Fruit fly (Drosophila melanogaster): ENCODE measurements around the gene GckIII.

GckIII gene

dm6 chr3R:17056905-17057251 is 28.4 kb upstream of the GckIII start (continued):
- TF ChIP-seq CG18262 (tag; optimal IDR thresholded peaks at IDR 0.05): peak; percentile 66
- no peak for TF ChIP-seq Tbp (GFP tag; optimal IDR thresholded peaks at IDR 0.05)
- TF ChIP-seq Xrp1 (GFP tag; IDR thresholded peaks at IDR 0.05): peak; percentile 38; the same call in 1 of the 2 replicates
- TF ChIP-seq Spps (tag; optimal IDR thresholded peaks at IDR 0.05): no peak
- peak; percentile 61 for TF ChIP-seq gem (tag; optimal IDR thresholded peaks at IDR 0.05)
- peak; percentile 41; the same call in 1 of the 2 replicates for TF ChIP-seq onecut (GFP tag; IDR thresholded peaks at IDR 0.05)
- TF ChIP-seq Ada2b (GFP tag; IDR thresholded peaks at IDR 0.05): peak; percentile 4; the same call in 1 of the 2 replicates
- TF ChIP-seq CG13123 (GFP tag; optimal IDR thresholded peaks at IDR 0.05): no peak
- no peak for TF ChIP-seq CG11247 (GFP tag; IDR thresholded peaks at IDR 0.05)
- TF ChIP-seq CG6254 (GFP tag; optimal IDR thresholded peaks at IDR 0.05): peak; percentile 45
- TF ChIP-seq Sin3A (optimal IDR thresholded peaks at IDR 0.05): no peak
- 0 out of 3 replicates have a peak, but pooled peaks have one; percentile 11 for TF ChIP-seq row (GFP tag; IDR thresholded peaks at IDR 0.05)
- TF ChIP-seq chif (GFP tag; optimal IDR thresholded peaks at IDR 0.05): no peak
- no peak for TF ChIP-seq ERR (GFP tag; optimal IDR thresholded peaks at IDR 0.05)
- no peak for TF ChIP-seq Bteb2 (GFP tag; optimal IDR thresholded peaks at IDR 0.05)
- TF ChIP-seq Myb (GFP tag; optimal IDR thresholded peaks at IDR 0.05): no peak
- TF ChIP-seq Sox100B (GFP tag; optimal IDR thresholded peaks at IDR 0.05): peak; percentile 34
- peak; percentile 4 for TF ChIP-seq Fer3 (tag; optimal IDR thresholded peaks at IDR 0.05)
- TF ChIP-seq CG9932 (GFP tag; IDR thresholded peaks at IDR 0.05): no peak
- peak; percentile 21 for TF ChIP-seq slp2 (GFP tag; optimal IDR thresholded peaks at IDR 0.05)
- TF ChIP-seq ase (GFP tag; IDR thresholded peaks at IDR 0.05): peak; percentile 34; the same call in 1 of the 3 replicates
- TF ChIP-seq D (optimal IDR thresholded peaks at IDR 0.05): no peak
- TF ChIP-seq D (GFP tag; optimal IDR thresholded peaks at IDR 0.05): peak; percentile 44
- no peak for TF ChIP-seq CG11398 (GFP tag; optimal IDR thresholded peaks at IDR 0.05)
- TF ChIP-seq pnt (GFP tag; optimal IDR thresholded peaks at IDR 0.05): peak; percentile 2
- TF ChIP-seq CG32772 (GFP tag; IDR thresholded peaks at IDR 0.05): 0 out of 2 replicates have a peak, but pooled peaks have one; percentile 7
- TF ChIP-seq CG17361 (GFP tag; IDR thresholded peaks at IDR 0.05): peak; percentile 61; the same call in 2 of the 3 replicates
- peak; percentile 7 for TF ChIP-seq CG4424 (GFP tag; optimal IDR thresholded peaks at IDR 0.05)
- 0 out of 2 replicates have a peak, but pooled peaks have one; percentile 20 for TF ChIP-seq lmd (GFP tag; IDR thresholded peaks at IDR 0.05)
- peak; percentile 29 for TF ChIP-seq CG12769 (tag; optimal IDR thresholded peaks at IDR 0.05)
- no peak for TF ChIP-seq tna (GFP tag; IDR thresholded peaks at IDR 0.05; ENCODE audit: partially characterized antibody)
- no peak for TF ChIP-seq Ets97D (GFP tag; optimal IDR thresholded peaks at IDR 0.05)
- TF ChIP-seq mam (GFP tag; optimal IDR thresholded peaks at IDR 0.05): peak; percentile 12
- TF ChIP-seq ab (GFP tag; optimal IDR thresholded peaks at IDR 0.05): no peak
- peak; percentile 36 for TF ChIP-seq D19A (tag; optimal IDR thresholded peaks at IDR 0.05)
- TF ChIP-seq insv (GFP tag; optimal IDR thresholded peaks at IDR 0.05): no peak
- TF ChIP-seq fd102C (GFP tag; optimal IDR thresholded peaks at IDR 0.05): no peak
- TF ChIP-seq sens (GFP tag): peak; percentile 85
- TF ChIP-seq CG10979 (tag; optimal IDR thresholded peaks at IDR 0.05): peak; percentile 45
- peak; percentile 42 for TF ChIP-seq CG1603 (tag; optimal IDR thresholded peaks at IDR 0.05)
- TF ChIP-seq Kr (GFP tag; optimal IDR thresholded peaks at IDR 0.05): no peak
- peak in 1 of 3 experiments; percentile 16 for TF ChIP-seq lola (GFP tag; optimal IDR thresholded peaks at IDR 0.05)
- TF ChIP-seq CG9817 (tag; optimal IDR thresholded peaks at IDR 0.05): peak; percentile 1
- no peak for TF ChIP-seq tap (tag; optimal IDR thresholded peaks at IDR 0.05)
- TF ChIP-seq bigmax (GFP tag; optimal IDR thresholded peaks at IDR 0.05): no peak
- TF ChIP-seq CG17359 (tag; optimal IDR thresholded peaks at IDR 0.05): peak; percentile 62
- no peak for TF ChIP-seq hth (optimal IDR thresholded peaks at IDR 0.05)
- TF ChIP-seq kah (GFP tag; optimal IDR thresholded peaks at IDR 0.05): no peak
- no peak for TF ChIP-seq CG14667 (GFP tag; IDR thresholded peaks at IDR 0.05)
- no peak for TF ChIP-seq CG3838 (GFP tag; optimal IDR thresholded peaks at IDR 0.05)
- TF ChIP-seq CG17186 (GFP tag; optimal IDR thresholded peaks at IDR 0.05): peak; percentile 3
- TF ChIP-seq GATAe (GFP tag; conservative IDR thresholded peaks at IDR 0.05): no peak
